Worm (Caenorhabditis elegans): Measurements from ENCODE around the gene C16A11.3.

ce11 chrII:4235959-4236358 is 6.6 kb downstream of the C16A11.3 start, which contains the start of gene fbxc-43:
- TF ChIP-seq zag-1 (tag; optimal IDR thresholded peaks at IDR 0.05) = no peak
- TF ChIP-seq ceh-82 (tag; optimal IDR thresholded peaks at IDR 0.05) = no peak
- TF ChIP-seq unc-62 (GFP tag; optimal IDR thresholded peaks at IDR 0.05) = no peak
- no peak for TF ChIP-seq ceh-16 (tag; optimal IDR thresholded peaks at IDR 0.05)
- TF ChIP-seq fos-1 (tag; optimal IDR thresholded peaks at IDR 0.05) = no peak
